Worm (Caenorhabditis elegans): ENCODE results near the gene F18G5.1.
A peak's percentile ranks its signal among the peaks of the same experiment; 100 is the strongest.

- peak; percentile 61 for TF ChIP-seq pqm-1 (tag; optimal IDR thresholded peaks at IDR 0.05)
- TF ChIP-seq skn-1 (tag; optimal IDR thresholded peaks at IDR 0.05): no peak
- no peak for TF ChIP-seq nhr-77 (tag; optimal IDR thresholded peaks at IDR 0.05)
- no peak for TF ChIP-seq ama-1 (optimal IDR thresholded peaks at IDR 0.05)
- no peak for TF ChIP-seq hmg-11 (tag; optimal IDR thresholded peaks at IDR 0.05)
- no peak for TF ChIP-seq zag-1 (tag; optimal IDR thresholded peaks at IDR 0.05)
- no peak for TF ChIP-seq tbx-2 (tag; optimal IDR thresholded peaks at IDR 0.05)
Observed at ce11 chrX:9212675-9213074, 47.0 kb upstream of the F18G5.1 start.

Measured in whole organism, L3 larva.